Worm (Caenorhabditis elegans): ENCODE results near the gene clec-143.

ce11 chrII:10446300-10446699 is 23.8 kb downstream of the clec-143 start:
- TF ChIP-seq ref-1 (GFP tag; conservative IDR thresholded peaks at IDR 0.05) = no peak
- TF ChIP-seq med-1 (GFP tag; optimal IDR thresholded peaks at IDR 0.05; ENCODE audit: insufficient read depth) = no peak
- no peak for TF ChIP-seq cog-1 (tag; optimal IDR thresholded peaks at IDR 0.05)
- TF ChIP-seq flt-1 (GFP tag; IDR thresholded peaks at IDR 0.05) = no peak
- TF ChIP-seq ztf-23 (GFP tag; IDR thresholded peaks at IDR 0.05) = no peak
- TF ChIP-seq klf-2 (GFP tag; conservative IDR thresholded peaks at IDR 0.05) = no peak
- no peak for TF ChIP-seq ztf-29 (GFP tag; IDR thresholded peaks at IDR 0.05)
- TF ChIP-seq T22C8.4 (GFP tag; IDR thresholded peaks at IDR 0.05) = no peak

Measured in whole organism, midembryonic.